Worm (Caenorhabditis elegans) whole organism, young adult: ENCODE results near the gene F27E5.5.

Experiments
- K12H6.12 ChIP-seq: fragments of 200-800 bp; sonication (Bioruptor generic); optimal IDR thresholded peaks from 2 replicates; lab custom pipeline; 2018; ENCODE audit warnings: mild to moderate bottlenecking, missing genetic modification characterization, missing compliant biosample characterization
- ama-1 ChIP-seq, 3 experiments: fragments of 150-350 bp in 1 of 3; sonication (generic microtip) in 2 of 3; optimal IDR thresholded peaks; 2 replicates each; lab custom pipeline; 2014 to 2018; ENCODE audit warnings: missing biosample characterization in 2 of 3, missing genetic modification characterization in 2 of 3, missing genetic modification reagents in 2 of 3
- aptf-3 ChIP-seq: fragments of 200-800 bp; sonication (Bioruptor generic); IDR thresholded peaks from 2 replicates; pipeline ENCODE4 v1.3.6; 2022; ENCODE audit warnings: missing genetic modification characterization, missing compliant biosample characterization
- ceh-100 ChIP-seq: fragments of 200-800 bp; sonication (Bioruptor generic); IDR thresholded peaks from 2 replicates; pipeline ENCODE4 v1.3.6; 2022; ENCODE audit warnings: missing genetic modification reagents, missing genetic modification characterization, missing compliant biosample characterization
- hmg-20 ChIP-seq: fragments of 200-800 bp; sonication (Bioruptor generic); IDR thresholded peaks from 2 replicates; pipeline ENCODE4 v1.3.6; 2022; ENCODE audit warnings: missing genetic modification reagents, missing genetic modification characterization, missing compliant biosample characterization
- nhr-90 ChIP-seq: sonication (generic microtip); optimal IDR thresholded peaks from 2 replicates; lab custom pipeline; 2016; ENCODE audit warnings: missing genotype, mild to moderate bottlenecking, missing genetic modification characterization, missing compliant biosample characterization
- pha-4 ChIP-seq: fragments of 150-350 bp; sonication (generic microtip); optimal IDR thresholded peaks from 2 replicates; lab custom pipeline; 2014; ENCODE audit warnings: missing biosample characterization, missing genetic modification reagents, missing genetic modification characterization
- zim-3 ChIP-seq: sonication (generic microtip); optimal IDR thresholded peaks from 2 replicates; lab custom pipeline; 2017; ENCODE audit warnings: mild to moderate bottlenecking, missing genetic modification characterization, moderate library complexity, missing compliant biosample characterization

DNA sequence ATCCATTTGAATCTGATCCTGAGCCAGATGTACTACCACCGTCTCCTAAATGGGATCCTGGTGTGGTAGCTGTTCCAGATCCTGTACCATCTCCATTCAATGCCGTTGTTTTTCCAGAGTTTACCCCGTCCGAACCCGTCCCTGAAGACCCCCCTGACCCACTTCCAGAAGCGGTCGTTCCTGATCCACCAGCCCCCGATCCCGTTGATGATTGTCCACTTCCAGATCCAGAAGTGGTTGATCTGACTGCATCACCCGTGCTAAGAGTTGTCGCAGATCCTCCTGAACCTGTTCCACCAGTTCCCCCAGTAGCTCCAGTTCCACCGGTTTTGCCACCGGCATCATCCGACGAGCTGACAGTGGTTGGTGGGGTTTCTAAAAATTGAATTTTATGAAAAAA lies 15.0 kb downstream of the F27E5.5 start:
- TF ChIP-seq hmg-20 (GFP tag; lab: Robert Waterston, UW) (no peak), nhr-90 (no peak), K12H6.12 (tag; lab: Kevin White, UChicago) (no peak), pha-4 (tag; lab: Kevin White, UChicago) (no peak), ama-1 (optimal IDR thresholded peaks at IDR 0.05; lab: Kevin White, UChicago) (no peak), ama-1 (GFP tag; optimal IDR thresholded peaks at IDR 0.05; lab: Kevin White, UChicago) (no peak), ceh-100 (GFP tag; lab: Robert Waterston, UW) (no peak), aptf-3 (no peak), zim-3 (tag; lab: Kevin White, UChicago) (no peak)
